Fruit fly (Drosophila melanogaster) Kc167 (cell line): ENCODE results near the gene alien.

ENCODE experiments used
- h ChIP-seq: fragments of >200 bp; optimal IDR thresholded peaks from 3 replicates; lab custom pipeline; 2018; ENCODE audit warnings: missing external identifiers
- insv ChIP-seq: fragments of >200 bp; optimal IDR thresholded peaks from 3 replicates; lab custom pipeline; 2018; ENCODE audit warnings: missing external identifiers
- psq ChIP-seq: fragments of >200 bp; optimal IDR thresholded peaks from 2 replicates; lab custom pipeline; 2017; ENCODE audit warnings: missing external identifiers
- ttk ChIP-seq: sonication (Bioruptor generic); optimal IDR thresholded peaks from 2 replicates; lab custom pipeline; 2017; ENCODE audit warnings: missing external identifiers

dm6 chr2L:8982584-8983302 is 14.4 kb downstream of the alien start:
- TF ChIP-seq psq (lab: Kevin White, UChicago): no peak
- TF ChIP-seq h (lab: Kevin White, UChicago): no peak
- TF ChIP-seq ttk (lab: Kevin White, UChicago): no peak
- no peak for TF ChIP-seq insv (lab: Kevin White, UChicago)
